Fruit fly (Drosophila melanogaster) whole organism, embryonic: Measurements from ENCODE around the gene CG31792.

ENCODE experiments used
- Abd-B ChIP-seq: fragments of 200-800 bp; sonication (Bioruptor generic); optimal IDR thresholded peaks from 2 replicates; lab custom pipeline; 2018; ENCODE audit warnings: missing biosample characterization, mild to moderate bottlenecking, missing genetic modification characterization, moderate library complexity
- B-H1 ChIP-seq: fragments of 200-800 bp; sonication (Bioruptor generic); IDR thresholded peaks from 3 replicates; pipeline ENCODE4 v1.3.6; 2022; ENCODE audit warnings: missing biosample characterization, missing genetic modification characterization
- Bteb2 ChIP-seq: fragments of 200-800 bp; sonication (Bioruptor generic); optimal IDR thresholded peaks from 2 replicates; lab custom pipeline; 2016; ENCODE audit warnings: missing biosample characterization, missing genetic modification characterization
- CG10147 ChIP-seq: fragments of 200-800 bp; sonication (Bioruptor generic); optimal IDR thresholded peaks from 2 replicates; lab custom pipeline; 2019; ENCODE audit warnings: missing biosample characterization, mild to moderate bottlenecking, missing genetic modification characterization, moderate library complexity
- CG11723 ChIP-seq: fragments of 200-800 bp; sonication (Bioruptor generic); optimal IDR thresholded peaks from 2 replicates; lab custom pipeline; 2017; ENCODE audit warnings: missing biosample characterization, mild to moderate bottlenecking, missing genetic modification characterization
- CG12299 ChIP-seq: fragments of 200-800 bp; sonication (Bioruptor generic); optimal IDR thresholded peaks from 2 replicates; lab custom pipeline; 2018; ENCODE audit warnings: missing biosample characterization, mild to moderate bottlenecking, missing genetic modification characterization
- CG12391 ChIP-seq: fragments of 200-800 bp; sonication (Bioruptor generic); optimal IDR thresholded peaks from 3 replicates; lab custom pipeline; 2018; ENCODE audit warnings: missing biosample characterization, mild to moderate bottlenecking, missing genetic modification characterization, moderate library complexity
- CG15011 ChIP-seq: fragments of 200-800 bp; sonication (Bioruptor generic); optimal IDR thresholded peaks from 3 replicates; lab custom pipeline; 2018; ENCODE audit warnings: missing biosample characterization, mild to moderate bottlenecking, missing genetic modification characterization
- CG15514 ChIP-seq: fragments of 200-800 bp; sonication (Bioruptor generic); optimal IDR thresholded peaks from 3 replicates; lab custom pipeline; 2017; ENCODE audit warnings: missing biosample characterization, missing genetic modification characterization, mild to moderate bottlenecking, moderate library complexity, missing genetic modification reagents
- CG17359 ChIP-seq: fragments of 200-800 bp; sonication (Bioruptor generic); optimal IDR thresholded peaks from 3 replicates; lab custom pipeline; 2018; ENCODE audit warnings: missing biosample characterization, mild to moderate bottlenecking, missing genetic modification characterization, moderate library complexity
- CG17361 ChIP-seq: fragments of 200-800 bp; sonication (Bioruptor generic); IDR thresholded peaks from 3 replicates; pipeline ENCODE4 v1.3.6; 2022; ENCODE audit warnings: missing biosample characterization, missing genetic modification characterization
- CG17568 ChIP-seq: fragments of 200-800 bp; sonication (Bioruptor generic); optimal IDR thresholded peaks from 2 replicates; lab custom pipeline; 2018; ENCODE audit warnings: missing biosample characterization, mild to moderate bottlenecking, missing genetic modification characterization, moderate library complexity
- CG17829 ChIP-seq: fragments of 200-800 bp; optimal IDR thresholded peaks from 2 replicates; lab custom pipeline; 2019; ENCODE audit warnings: missing biosample characterization, mild to moderate bottlenecking, missing genetic modification characterization, moderate library complexity
- CG2120 ChIP-seq: fragments of 200-800 bp; sonication (Bioruptor generic); optimal IDR thresholded peaks from 3 replicates; lab custom pipeline; 2016; ENCODE audit warnings: missing biosample characterization, missing genetic modification characterization
- CG31441 ChIP-seq: fragments of 200-800 bp; sonication (Bioruptor generic); IDR thresholded peaks from 2 replicates; pipeline ENCODE4 v1.3.6; 2022; ENCODE audit warnings: missing biosample characterization, missing genetic modification characterization
- CG42726 ChIP-seq: fragments of 200-800 bp; sonication (Bioruptor generic); IDR thresholded peaks from 2 replicates; pipeline ENCODE4 v1.3.6; 2022; ENCODE audit warnings: missing biosample characterization, missing genetic modification characterization; ENCODE audit not compliant: partially characterized antibody
- CG4328 ChIP-seq: fragments of 200-800 bp; sonication (Bioruptor generic); optimal IDR thresholded peaks from 3 replicates; lab custom pipeline; 2017; ENCODE audit warnings: missing biosample characterization, missing genetic modification reagents, missing genetic modification characterization
- CG6854 ChIP-seq: fragments of 200-800 bp; sonication (Bioruptor generic); optimal IDR thresholded peaks from 3 replicates; lab custom pipeline; 2017; ENCODE audit warnings: missing biosample characterization, mild to moderate bottlenecking, missing genetic modification characterization
- CG7745 ChIP-seq: fragments of 200-800 bp; sonication (Bioruptor generic); optimal IDR thresholded peaks from 2 replicates; lab custom pipeline; 2018; ENCODE audit warnings: missing biosample characterization, mild to moderate bottlenecking, missing genetic modification characterization, moderate library complexity
- CoRest ChIP-seq: fragments of 200-800 bp; sonication (Bioruptor generic); optimal IDR thresholded peaks from 3 replicates; lab custom pipeline; 2018; ENCODE audit warnings: missing biosample characterization, mild to moderate bottlenecking, missing genetic modification characterization, moderate library complexity
- D19B ChIP-seq: fragments of 200-800 bp; sonication (Bioruptor generic); optimal IDR thresholded peaks from 2 replicates; lab custom pipeline; 2017; ENCODE audit warnings: missing biosample characterization, mild to moderate bottlenecking, missing genetic modification characterization
- Dfd ChIP-seq, 2 experiments: fragments of >200 bp; optimal IDR thresholded peaks; 2 replicates each; lab custom pipeline; 2017; ENCODE audit warnings: missing biosample characterization in 2 of 2, missing genetic modification characterization in 2 of 2
- ERR ChIP-seq: fragments of 200-800 bp; sonication (Bioruptor generic); optimal IDR thresholded peaks from 2 replicates; lab custom pipeline; 2016; ENCODE audit warnings: missing biosample characterization, missing genetic modification characterization
- Eip74EF ChIP-seq, 2 experiments: fragments of 200-800 bp in 1 of 2; fragments of >200 bp in 1 of 2; sonication (Bioruptor generic) in 1 of 2; optimal IDR thresholded peaks; 2 replicates each; lab custom pipeline; 2017 to 2019; ENCODE audit warnings: missing biosample characterization in 2 of 2, missing genetic modification characterization in 2 of 2, mild to moderate bottlenecking in 1 of 2, moderate library complexity in 1 of 2
- Hr78 ChIP-seq, 2 experiments: fragments of 200-800 bp in 1 of 2; fragments of >200 bp in 1 of 2; sonication (Bioruptor generic) in 1 of 2; optimal IDR thresholded peaks; 2 replicates each; lab custom pipeline; 2017 to 2019; ENCODE audit warnings: missing biosample characterization in 2 of 2, missing genetic modification characterization in 2 of 2, mild to moderate bottlenecking in 1 of 2, moderate library complexity in 1 of 2
- Max ChIP-seq: fragments of 200-800 bp; sonication (Bioruptor generic); optimal IDR thresholded peaks from 2 replicates; lab custom pipeline; 2016; ENCODE audit warnings: missing biosample characterization, mild to moderate bottlenecking, missing genetic modification characterization
- Myb ChIP-seq: fragments of 200-800 bp; sonication (Bioruptor generic); optimal IDR thresholded peaks from 2 replicates; lab custom pipeline; 2016; ENCODE audit warnings: missing biosample characterization, missing genetic modification characterization
- Six4 ChIP-seq: fragments of 200-800 bp; sonication (Bioruptor generic); optimal IDR thresholded peaks from 2 replicates; lab custom pipeline; 2016; ENCODE audit warnings: missing biosample characterization, missing genetic modification characterization
- bcd ChIP-seq: fragments of 200-800 bp; sonication (Bioruptor generic); optimal IDR thresholded peaks from 2 replicates; lab custom pipeline; 2017; ENCODE audit warnings: missing biosample characterization, mild to moderate bottlenecking, missing genetic modification characterization
- chn ChIP-seq: fragments of 200-800 bp; sonication (Bioruptor generic); optimal IDR thresholded peaks from 2 replicates; lab custom pipeline; 2016; ENCODE audit warnings: missing biosample characterization, missing genetic modification characterization
- danr ChIP-seq: fragments of 200-800 bp; sonication (Bioruptor generic); IDR thresholded peaks from 2 replicates; pipeline ENCODE4 v1.3.6; 2022; ENCODE audit warnings: missing biosample characterization, missing genetic modification characterization
- pan ChIP-seq, 4 experiments: fragments of >200 bp in 3 of 4; fragments of 200-800 bp in 1 of 4; sonication (Bioruptor generic) in 1 of 4; optimal IDR thresholded peaks in 3 of 4; IDR thresholded peaks in 1 of 4; 2 replicates each; pipeline versions ENCODE4 v1.3.6 to Lab custom; 2017 to 2022; ENCODE audit warnings: missing biosample characterization in 2 of 4, missing genetic modification characterization in 2 of 4, mixed read lengths in 1 of 4
- repo ChIP-seq: fragments of 200-800 bp; sonication (Bioruptor generic); optimal IDR thresholded peaks from 2 replicates; lab custom pipeline; 2016; ENCODE audit warnings: missing biosample characterization, missing genetic modification characterization
- sc ChIP-seq, 3 experiments: fragments of >200 bp in 2 of 3; fragments of 200-800 bp in 1 of 3; sonication (Bioruptor generic) in 1 of 3; optimal IDR thresholded peaks; 2 replicates in 2 of 3; 3 replicates in 1 of 3; lab custom pipeline; 2017; ENCODE audit warnings: mild to moderate bottlenecking in 1 of 3, missing biosample characterization in 1 of 3, missing genetic modification characterization in 1 of 3, missing genetic modification reagents in 1 of 3
- schlank ChIP-seq: fragments of 200-800 bp; sonication (Bioruptor generic); optimal IDR thresholded peaks from 2 replicates; lab custom pipeline; 2018; ENCODE audit warnings: missing biosample characterization, mild to moderate bottlenecking, missing genetic modification characterization
- seq ChIP-seq: fragments of 200-800 bp; sonication (Bioruptor generic); IDR thresholded peaks from 2 replicates; pipeline ENCODE4 v1.3.6; 2022; ENCODE audit warnings: missing biosample characterization, missing genetic modification characterization
- sisA ChIP-seq: fragments of 200-800 bp; sonication (Bioruptor generic); IDR thresholded peaks from 2 replicates; pipeline ENCODE4 v1.3.6; 2022; ENCODE audit warnings: missing biosample characterization, missing genetic modification characterization
- stwl ChIP-seq: fragments of 200-800 bp; sonication (Bioruptor generic); optimal IDR thresholded peaks from 3 replicates; lab custom pipeline; 2018; ENCODE audit warnings: missing biosample characterization, mild to moderate bottlenecking, missing genetic modification characterization, moderate library complexity
- tgo ChIP-seq: fragments of 200-800 bp; sonication (Bioruptor generic); IDR thresholded peaks from 3 replicates; pipeline ENCODE4 v1.3.6; 2022; ENCODE audit warnings: missing biosample characterization, missing genetic modification characterization
- trh ChIP-seq: fragments of 200-800 bp; sonication (Bioruptor generic); optimal IDR thresholded peaks from 2 replicates; lab custom pipeline; 2016; ENCODE audit warnings: missing biosample characterization, missing genetic modification characterization
- usp ChIP-seq: fragments of >200 bp; optimal IDR thresholded peaks from 2 replicates; lab custom pipeline; 2017; ENCODE audit warnings: missing biosample characterization, missing genetic modification characterization
- vfl ChIP-seq: fragments of 200-800 bp; sonication (Bioruptor generic); optimal IDR thresholded peaks from 2 replicates; lab custom pipeline; 2016; ENCODE audit warnings: missing biosample characterization, missing genetic modification characterization
- vnd ChIP-seq: fragments of 200-800 bp; sonication (Bioruptor generic); IDR thresholded peaks from 3 replicates; pipeline ENCODE4 v1.3.6; 2022; ENCODE audit warnings: missing biosample characterization, missing genetic modification characterization; ENCODE audit not compliant: partially characterized antibody
- zen ChIP-seq: fragments of 200-800 bp; sonication (Bioruptor generic); optimal IDR thresholded peaks from 3 replicates; lab custom pipeline; 2018; ENCODE audit warnings: missing biosample characterization, mild to moderate bottlenecking, missing genetic modification characterization, moderate library complexity
- zen2 ChIP-seq: fragments of 200-800 bp; sonication (Bioruptor generic); IDR thresholded peaks from 3 replicates; pipeline ENCODE4 v1.3.6; 2022; ENCODE audit warnings: missing biosample characterization, missing genetic modification characterization; ENCODE audit not compliant: partially characterized antibody
- zfh2 ChIP-seq: fragments of 200-800 bp; sonication (Bioruptor generic); optimal IDR thresholded peaks from 2 replicates; lab custom pipeline; 2016; ENCODE audit warnings: missing biosample characterization, missing genetic modification characterization

The CG31792 gene

DNA sequence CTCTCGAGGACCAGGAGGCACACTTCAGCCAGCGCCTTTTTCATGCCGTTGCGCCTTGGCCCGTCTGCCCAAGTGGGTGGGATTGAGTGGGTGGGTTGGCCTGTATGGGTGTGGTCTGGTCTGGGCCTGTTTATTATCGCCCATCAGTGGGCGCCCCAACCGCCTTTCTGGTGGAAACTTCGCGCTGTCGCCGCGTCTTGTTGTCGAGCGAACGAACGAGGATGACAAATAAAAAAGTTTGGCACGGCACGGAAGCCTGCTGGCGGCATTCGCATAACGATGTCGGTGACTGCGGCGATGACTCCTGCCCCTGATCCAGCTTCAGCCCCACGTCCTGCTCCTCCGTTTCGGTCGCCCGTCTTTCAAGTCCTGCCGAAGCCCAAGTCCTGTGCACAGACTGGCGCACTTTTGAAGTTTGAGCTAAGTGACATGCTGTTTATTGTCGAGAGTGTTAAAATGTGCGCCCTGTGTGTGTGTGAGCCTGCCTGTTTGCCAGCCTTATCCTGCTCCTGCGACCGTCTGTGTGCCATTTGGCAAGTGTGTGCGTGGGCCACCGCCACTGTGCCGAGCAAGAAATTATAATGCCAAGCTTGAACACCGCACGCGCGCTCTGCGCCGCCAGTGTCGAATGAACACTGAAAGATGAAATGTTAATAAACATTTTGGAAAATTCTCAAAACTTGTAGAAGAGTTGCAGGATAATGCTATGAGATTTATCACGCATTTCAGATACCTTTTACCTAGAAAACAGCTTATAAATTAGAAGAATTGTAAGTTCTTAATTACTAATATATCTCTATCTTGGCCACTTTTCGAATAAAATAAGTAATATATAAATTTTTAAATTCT is 17.0 kb downstream of the CG31792 start (continued):
- TF ChIP-seq CG12391 (tag; lab: Kevin White, UChicago) (peak; percentile 75), sisA (GFP tag; lab: Robert Waterston, UW) (peak; percentile 73), bcd (peak; percentile 80), ERR (GFP tag; lab: Kevin White, UChicago) (no peak), zen (tag; lab: Kevin White, UChicago) (peak; percentile 13), B-H1 (GFP tag; lab: Robert Waterston, UW) (no peak), CG15011 (peak; percentile 62), danr (GFP tag; lab: Robert Waterston, UW) (peak; percentile 65), pan (optimal IDR thresholded peaks at IDR 0.05; lab: Kevin White, UChicago) (no peak), pan (GFP tag; optimal IDR thresholded peaks at IDR 0.05 in 1 of 2, IDR thresholded peaks at IDR 0.05 in 1 of 2) (peak in 1 of 2 experiments; percentile 67), sc (optimal IDR thresholded peaks at IDR 0.05; lab: Kevin White, UChicago) (no peak), sc (GFP tag; optimal IDR thresholded peaks at IDR 0.05; lab: Kevin White, UChicago) (peak; percentile 49), CG7745 (no peak), CG42726 (GFP tag; lab: Robert Waterston, UW) (no peak), CG12299 (peak; percentile 74), repo (no peak), seq (GFP tag; lab: Robert Waterston, UW) (peak; percentile 35; the same call in 1 of the 2 replicates), stwl (no peak), CoRest (tag; lab: Kevin White, UChicago) (peak; percentile 83), CG10147 (GFP tag; lab: Kevin White, UChicago) (peak; percentile 82), zen2 (no peak), CG11723 (peak; percentile 62), zfh2 (peak; percentile 10), Abd-B (GFP tag; lab: Kevin White, UChicago) (peak; percentile 53), CG31441 (GFP tag; lab: Robert Waterston, UW) (peak; percentile 84), usp (GFP tag; lab: Kevin White, UChicago) (no peak), CG17359 (tag; lab: Kevin White, UChicago) (peak; percentile 79), Six4 (GFP tag; lab: Kevin White, UChicago) (no peak), vnd (GFP tag; lab: Robert Waterston, UW) (0 out of 3 replicates have a peak, but pooled peaks have one; percentile 29), D19B (GFP tag; lab: Kevin White, UChicago) (peak; percentile 62), CG17568 (GFP tag; lab: Kevin White, UChicago) (peak; percentile 18), Max (GFP tag; lab: Kevin White, UChicago) (peak; percentile 36), tgo (GFP tag; lab: Robert Waterston, UW) (peak; percentile 48; the same call in 1 of the 3 replicates), CG4328 (GFP tag; lab: Kevin White, UChicago) (peak; percentile 73), CG15514 (peak; percentile 64), chn (GFP tag; lab: Kevin White, UChicago) (no peak), Eip74EF (GFP tag; optimal IDR thresholded peaks at IDR 0.05; lab: Kevin White, UChicago) (peak in 1 of 2 experiments; percentile 72), Hr78 (GFP tag; optimal IDR thresholded peaks at IDR 0.05; lab: Kevin White, UChicago) (peak in 1 of 2 experiments; percentile 26), vfl (peak; percentile 27), Dfd (GFP tag; optimal IDR thresholded peaks at IDR 0.05; lab: Kevin White, UChicago) (no peak), CG2120 (GFP tag; lab: Kevin White, UChicago) (peak; percentile 75), CG17829 (tag; lab: Kevin White, UChicago) (peak; percentile 68), CG17361 (GFP tag; lab: Robert Waterston, UW) (peak; percentile 80; the same call in 2 of the 3 replicates), Myb (GFP tag; lab: Kevin White, UChicago) (peak; percentile 4), schlank (tag; lab: Kevin White, UChicago) (peak; percentile 24), trh (GFP tag; lab: Kevin White, UChicago) (no peak), CG6854 (peak; percentile 87), Bteb2 (GFP tag; lab: Kevin White, UChicago) (no peak)
